Worm (Caenorhabditis elegans): Measurements from ENCODE around the gene iglr-1.

DNA sequence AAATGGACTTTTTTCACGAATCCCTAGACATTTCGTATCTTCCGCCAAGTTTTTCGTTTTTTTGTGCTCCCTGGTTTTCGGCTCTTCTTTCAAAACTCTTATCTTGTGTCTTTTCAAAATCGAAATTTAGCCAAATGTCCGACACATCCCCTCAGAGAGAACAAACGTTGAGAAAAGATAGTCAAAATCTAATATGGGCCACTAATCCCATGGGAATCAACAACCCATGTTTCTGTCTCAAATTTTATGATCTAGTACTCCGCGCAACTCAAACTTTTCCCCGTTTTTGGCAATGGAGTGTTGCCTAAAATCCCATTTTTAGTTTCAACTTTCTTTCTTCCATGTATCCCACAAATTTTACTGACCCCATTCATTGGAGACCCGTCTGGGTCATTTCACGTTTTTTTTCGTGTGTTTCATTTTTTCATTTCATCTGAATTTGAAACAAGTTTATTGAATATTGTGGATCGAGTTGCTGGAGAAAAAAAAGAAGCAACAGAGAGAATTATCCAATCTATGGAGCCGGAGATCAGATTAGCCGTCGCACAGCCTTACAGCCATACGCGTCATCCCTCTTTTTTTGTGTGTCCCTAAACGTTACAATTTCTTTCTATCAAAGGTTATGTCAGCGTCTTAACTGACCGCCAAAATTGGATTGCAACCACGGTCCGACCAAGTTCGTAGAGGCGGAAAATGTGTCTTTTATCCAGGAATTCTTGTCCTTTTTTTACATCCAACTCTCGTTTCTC, 20.5 kb upstream of the iglr-1 start:
- TF ChIP-seq W03F9.2 (tag; optimal IDR thresholded peaks at IDR 0.05) = no peak
- no peak for TF ChIP-seq him-1 (tag; optimal IDR thresholded peaks at IDR 0.05)

All from whole organism, L4/young adult.